Worm (Caenorhabditis elegans): ENCODE results near the gene hlh-6.

ce11 chrII:9583461-9583860, 31.2 kb downstream of the hlh-6 start, which contains the start of gene wee-1.1:
- TF ChIP-seq nhr-25 (tag; optimal IDR thresholded peaks at IDR 0.05) (no peak), nhr-10 (tag; optimal IDR thresholded peaks at IDR 0.05) (no peak), nhr-11 (tag; optimal IDR thresholded peaks at IDR 0.05) (no peak), lsy-2 (tag; optimal IDR thresholded peaks at IDR 0.05) (no peak), fos-1 (tag; optimal IDR thresholded peaks at IDR 0.05) (no peak), ztf-11 (tag; optimal IDR thresholded peaks at IDR 0.05) (no peak), zag-1 (tag; optimal IDR thresholded peaks at IDR 0.05) (no peak), mdl-1 (tag; optimal IDR thresholded peaks at IDR 0.05) (no peak), ceh-82 (tag; optimal IDR thresholded peaks at IDR 0.05) (no peak), nhr-21 (tag; optimal IDR thresholded peaks at IDR 0.05) (no peak), nhr-77 (tag; optimal IDR thresholded peaks at IDR 0.05) (no peak)

Measured in whole organism, L2 larva.